Fruit fly (Drosophila melanogaster) whole organism, embryonic: ENCODE data around the gene CG31161.

Source experiments
- Atf6 ChIP-seq: fragments of 200-800 bp; sonication (Bioruptor generic); IDR thresholded peaks from 2 replicates; pipeline ENCODE4 v1.3.6; 2022; ENCODE audit warnings: missing biosample characterization, missing genetic modification characterization
- Blimp-1 ChIP-seq: fragments of 200-800 bp; sonication (Bioruptor generic); optimal IDR thresholded peaks from 3 replicates; lab custom pipeline; 2018; ENCODE audit warnings: missing biosample characterization, missing genetic modification characterization, mild to moderate bottlenecking, moderate library complexity, missing genetic modification reagents
- CG11085 ChIP-seq: fragments of 200-800 bp; sonication (Bioruptor generic); IDR thresholded peaks from 2 replicates; pipeline ENCODE4 v1.3.6; 2022; ENCODE audit warnings: missing biosample characterization, missing genetic modification characterization
- CG11456 ChIP-seq: fragments of 200-800 bp; sonication (Bioruptor generic); IDR thresholded peaks from 3 replicates; pipeline ENCODE4 v1.3.6; 2022; ENCODE audit warnings: missing biosample characterization, missing genetic modification characterization
- CG12071 ChIP-seq: fragments of 200-800 bp; sonication (Bioruptor generic); optimal IDR thresholded peaks from 3 replicates; lab custom pipeline; 2018; ENCODE audit warnings: missing biosample characterization, mild to moderate bottlenecking, missing genetic modification characterization
- CG12155 ChIP-seq: fragments of 200-800 bp; sonication (Bioruptor generic); optimal IDR thresholded peaks from 3 replicates; lab custom pipeline; 2016; ENCODE audit warnings: missing biosample characterization, missing genetic modification characterization
- CG13424 ChIP-seq: fragments of 200-800 bp; sonication (Bioruptor generic); optimal IDR thresholded peaks from 2 replicates; lab custom pipeline; 2019; ENCODE audit warnings: missing biosample characterization, mild to moderate bottlenecking, missing genetic modification characterization, moderate library complexity
- CG14860 ChIP-seq: fragments of 200-800 bp; sonication (Bioruptor generic); IDR thresholded peaks from 3 replicates; pipeline ENCODE4 v1.3.6; 2022; ENCODE audit warnings: missing biosample characterization, missing genetic modification characterization; ENCODE audit not compliant: partially characterized antibody
- CG1529 ChIP-seq: fragments of 200-800 bp; sonication (Bioruptor generic); optimal IDR thresholded peaks from 3 replicates; lab custom pipeline; 2018; ENCODE audit warnings: missing biosample characterization, missing genetic modification characterization
- CG17328 ChIP-seq: fragments of 200-800 bp; sonication (Bioruptor generic); IDR thresholded peaks from 2 replicates; pipeline ENCODE4 v1.3.6; 2022; ENCODE audit warnings: missing biosample characterization, missing genetic modification characterization
- CG17829 ChIP-seq: fragments of 200-800 bp; optimal IDR thresholded peaks from 2 replicates; lab custom pipeline; 2019; ENCODE audit warnings: missing biosample characterization, mild to moderate bottlenecking, missing genetic modification characterization, moderate library complexity
- CG2120 ChIP-seq: fragments of 200-800 bp; sonication (Bioruptor generic); optimal IDR thresholded peaks from 3 replicates; lab custom pipeline; 2016; ENCODE audit warnings: missing biosample characterization, missing genetic modification characterization
- CG30431 ChIP-seq: fragments of 200-800 bp; sonication (Bioruptor generic); optimal IDR thresholded peaks from 2 replicates; lab custom pipeline; 2017; ENCODE audit warnings: missing biosample characterization, missing genetic modification characterization
- CG33213 ChIP-seq: fragments of 200-800 bp; sonication (Bioruptor generic); optimal IDR thresholded peaks from 3 replicates; lab custom pipeline; 2016; ENCODE audit warnings: missing biosample characterization, missing genetic modification characterization
- CG4424 ChIP-seq: fragments of 200-800 bp; sonication (Bioruptor generic); optimal IDR thresholded peaks from 3 replicates; lab custom pipeline; 2016; ENCODE audit warnings: missing biosample characterization, missing genetic modification characterization
- CG4617 ChIP-seq: fragments of 200-800 bp; sonication (Bioruptor generic); optimal IDR thresholded peaks from 3 replicates; lab custom pipeline; 2016; ENCODE audit warnings: missing biosample characterization, missing genetic modification characterization, borderline replicate concordance
- CG6654 ChIP-seq: fragments of 200-800 bp; sonication (Bioruptor generic); optimal IDR thresholded peaks from 2 replicates; lab custom pipeline; 2017; ENCODE audit warnings: missing biosample characterization, mild to moderate bottlenecking, missing genetic modification characterization
- CG8089 ChIP-seq: fragments of 200-800 bp; sonication (Bioruptor generic); optimal IDR thresholded peaks from 3 replicates; lab custom pipeline; 2016; ENCODE audit warnings: missing biosample characterization, missing genetic modification characterization
- Dfd ChIP-seq, 2 experiments: fragments of >200 bp; optimal IDR thresholded peaks; 2 replicates each; lab custom pipeline; 2017; ENCODE audit warnings: missing biosample characterization in 2 of 2, missing genetic modification characterization in 2 of 2
- Dip3 ChIP-seq: fragments of 200-800 bp; sonication (Bioruptor generic); optimal IDR thresholded peaks from 3 replicates; lab custom pipeline; 2016; ENCODE audit warnings: missing biosample characterization, missing genetic modification characterization
- E2f2 ChIP-seq: fragments of 200-800 bp; sonication (Bioruptor generic); IDR thresholded peaks from 2 replicates; pipeline ENCODE4 v1.3.6; 2022; ENCODE audit warnings: missing biosample characterization, missing genetic modification characterization
- HLH54F ChIP-seq: fragments of 200-800 bp; sonication (Bioruptor generic); optimal IDR thresholded peaks from 3 replicates; lab custom pipeline; 2016; ENCODE audit warnings: missing biosample characterization, missing genetic modification characterization
- Hand ChIP-seq: fragments of 200-800 bp; sonication (Bioruptor generic); optimal IDR thresholded peaks from 2 replicates; lab custom pipeline; 2017; ENCODE audit warnings: mild to moderate bottlenecking, missing biosample characterization, missing genetic modification reagents, missing genetic modification characterization
- Hr78 ChIP-seq, 2 experiments: fragments of 200-800 bp in 1 of 2; fragments of >200 bp in 1 of 2; sonication (Bioruptor generic) in 1 of 2; optimal IDR thresholded peaks; 2 replicates each; lab custom pipeline; 2017 to 2019; ENCODE audit warnings: missing biosample characterization in 2 of 2, missing genetic modification characterization in 2 of 2, mild to moderate bottlenecking in 1 of 2, moderate library complexity in 1 of 2
- Jarid2 ChIP-seq: fragments of 200-800 bp; sonication (Bioruptor generic); optimal IDR thresholded peaks from 3 replicates; lab custom pipeline; 2017; ENCODE audit warnings: mild to moderate bottlenecking, missing biosample characterization, missing genetic modification reagents, missing genetic modification characterization
- Max ChIP-seq: fragments of 200-800 bp; sonication (Bioruptor generic); optimal IDR thresholded peaks from 2 replicates; lab custom pipeline; 2016; ENCODE audit warnings: missing biosample characterization, mild to moderate bottlenecking, missing genetic modification characterization
- Mrtf ChIP-seq: fragments of 200-800 bp; sonication (Bioruptor generic); IDR thresholded peaks from 3 replicates; pipeline ENCODE4 v1.3.6; 2022; ENCODE audit warnings: missing biosample characterization, missing genetic modification characterization
- Scr ChIP-seq: fragments of 200-800 bp; sonication (Bioruptor generic); IDR thresholded peaks from 2 replicates; pipeline ENCODE4 v1.3.6; 2022; ENCODE audit warnings: missing biosample characterization, missing genetic modification characterization; ENCODE audit not compliant: partially characterized antibody
- Usf ChIP-seq: fragments of 200-800 bp; sonication (Bioruptor generic); optimal IDR thresholded peaks from 2 replicates; lab custom pipeline; 2017; ENCODE audit warnings: missing genotype, missing biosample characterization, missing genetic modification characterization
- bab2 ChIP-seq: fragments of 200-800 bp; sonication (Bioruptor generic); optimal IDR thresholded peaks from 2 replicates; lab custom pipeline; 2016; ENCODE audit warnings: missing biosample characterization, missing genetic modification characterization
- cas ChIP-seq: fragments of 200-800 bp; sonication (Bioruptor generic); IDR thresholded peaks from 2 replicates; pipeline ENCODE4 v1.3.6; 2022; ENCODE audit warnings: missing biosample characterization, missing genetic modification characterization
- chm ChIP-seq: fragments of 200-800 bp; sonication (Bioruptor generic); IDR thresholded peaks from 2 replicates; pipeline ENCODE4 v1.3.6; 2022; ENCODE audit warnings: missing biosample characterization, missing genetic modification characterization
- dimm ChIP-seq: fragments of 200-800 bp; sonication (Bioruptor generic); IDR thresholded peaks from 2 replicates; pipeline ENCODE4 v1.3.6; 2022; ENCODE audit warnings: missing biosample characterization, missing genetic modification characterization
- emc ChIP-seq: fragments of 200-800 bp; sonication (Bioruptor generic); optimal IDR thresholded peaks from 2 replicates; lab custom pipeline; 2016; ENCODE audit warnings: missing biosample characterization, missing genetic modification characterization
- en ChIP-seq: fragments of 200-800 bp; sonication (Bioruptor generic); optimal IDR thresholded peaks from 2 replicates; lab custom pipeline; 2016; ENCODE audit warnings: missing biosample characterization, missing genetic modification characterization
- exex ChIP-seq: fragments of 200-800 bp; sonication (Bioruptor generic); optimal IDR thresholded peaks from 4 replicates; lab custom pipeline; 2018; ENCODE audit warnings: missing biosample characterization, mild to moderate bottlenecking, missing genetic modification characterization, moderate library complexity
- gcm ChIP-seq: fragments of 200-800 bp; sonication (Bioruptor generic); optimal IDR thresholded peaks from 2 replicates; lab custom pipeline; 2019; ENCODE audit warnings: missing biosample characterization, mild to moderate bottlenecking, missing genetic modification characterization, moderate library complexity
- gt ChIP-seq: fragments of 200-800 bp; sonication (Bioruptor generic); IDR thresholded peaks from 2 replicates; pipeline ENCODE4 v1.3.6; 2022; ENCODE audit warnings: missing biosample characterization, missing genetic modification characterization
- inv ChIP-seq: fragments of 200-800 bp; sonication (Bioruptor generic); IDR thresholded peaks from 2 replicates; pipeline ENCODE4 v1.3.6; 2022; ENCODE audit warnings: missing biosample characterization, missing genetic modification characterization; ENCODE audit not compliant: partially characterized antibody
- lilli ChIP-seq: fragments of 200-800 bp; sonication (Bioruptor generic); optimal IDR thresholded peaks from 3 replicates; lab custom pipeline; 2016; ENCODE audit warnings: missing biosample characterization, missing genetic modification characterization
- onecut ChIP-seq: fragments of 200-800 bp; sonication (Bioruptor generic); IDR thresholded peaks from 2 replicates; pipeline ENCODE4 v1.3.6; 2022; ENCODE audit warnings: missing biosample characterization, missing genetic modification characterization
- pita ChIP-seq: fragments of 200-800 bp; sonication (Bioruptor generic); optimal IDR thresholded peaks from 2 replicates; lab custom pipeline; 2017; ENCODE audit warnings: missing biosample characterization, mild to moderate bottlenecking, missing genetic modification characterization
- ranshi ChIP-seq: fragments of 200-800 bp; sonication (Bioruptor generic); IDR thresholded peaks from 2 replicates; pipeline ENCODE4 v1.3.6; 2022; ENCODE audit warnings: missing biosample characterization, missing genetic modification characterization
- row ChIP-seq: fragments of 200-800 bp; sonication (Bioruptor generic); IDR thresholded peaks from 3 replicates; pipeline ENCODE4 v1.3.6; 2022; ENCODE audit warnings: missing biosample characterization, missing genetic modification characterization
- sc ChIP-seq, 3 experiments: fragments of >200 bp in 2 of 3; fragments of 200-800 bp in 1 of 3; sonication (Bioruptor generic) in 1 of 3; optimal IDR thresholded peaks; 2 replicates in 2 of 3; 3 replicates in 1 of 3; lab custom pipeline; 2017; ENCODE audit warnings: mild to moderate bottlenecking in 1 of 3, missing biosample characterization in 1 of 3, missing genetic modification characterization in 1 of 3, missing genetic modification reagents in 1 of 3
- sd ChIP-seq: fragments of 200-800 bp; sonication (Bioruptor generic); optimal IDR thresholded peaks from 3 replicates; lab custom pipeline; 2018; ENCODE audit warnings: missing biosample characterization, mild to moderate bottlenecking, missing genetic modification characterization, moderate library complexity
- sens-2 ChIP-seq: fragments of 200-800 bp; sonication (Bioruptor generic); IDR thresholded peaks from 2 replicates; pipeline ENCODE4 v1.3.6; 2022; ENCODE audit warnings: missing biosample characterization, missing genetic modification characterization
- ssp ChIP-seq: fragments of 200-800 bp; sonication (Bioruptor generic); IDR thresholded peaks from 2 replicates; pipeline ENCODE4 v1.3.6; 2022; ENCODE audit warnings: missing biosample characterization, missing genetic modification characterization
- tap ChIP-seq: fragments of 200-800 bp; optimal IDR thresholded peaks from 3 replicates; lab custom pipeline; 2019; ENCODE audit warnings: missing biosample characterization, mild to moderate bottlenecking, missing genetic modification characterization, moderate library complexity
- unpg ChIP-seq: fragments of 200-800 bp; sonication (Bioruptor generic); optimal IDR thresholded peaks from 3 replicates; lab custom pipeline; 2018; ENCODE audit warnings: missing biosample characterization, mild to moderate bottlenecking, missing genetic modification characterization, moderate library complexity
- zfh1 ChIP-seq: fragments of 200-800 bp; sonication (Bioruptor generic); IDR thresholded peaks from 3 replicates; pipeline ENCODE4 v1.3.6; 2022; ENCODE audit warnings: missing biosample characterization, missing genetic modification characterization

CG31161 gene

dm6 chr3R:22624737-22625136 lies 8.4 kb downstream of the CG31161 start (continued):
- TF ChIP-seq CG12155 (peak; percentile 43), ranshi (peak; percentile 67), CG14860 (GFP tag; lab: Robert Waterston, UW) (no peak), bab2 (GFP tag; lab: Kevin White, UChicago) (peak; percentile 64), Jarid2 (GFP tag; lab: Kevin White, UChicago) (no peak), Hr78 (GFP tag; optimal IDR thresholded peaks at IDR 0.05; lab: Kevin White, UChicago) (no peak), unpg (GFP tag; lab: Kevin White, UChicago) (peak; percentile 74), zfh1 (GFP tag; lab: Robert Waterston, UW) (peak; percentile 79), CG33213 (GFP tag; lab: Kevin White, UChicago) (peak; percentile 56), Scr (GFP tag; lab: Robert Waterston, UW) (no peak), sc (optimal IDR thresholded peaks at IDR 0.05; lab: Kevin White, UChicago) (no peak), sc (GFP tag; optimal IDR thresholded peaks at IDR 0.05; lab: Kevin White, UChicago) (peak; percentile 35), CG12071 (GFP tag; lab: Kevin White, UChicago) (peak; percentile 62), CG4424 (GFP tag; lab: Kevin White, UChicago) (peak; percentile 77), cas (GFP tag; lab: Robert Waterston, UW) (no peak), Atf6 (GFP tag; lab: Robert Waterston, UW) (peak; percentile 60; the same call in 1 of the 2 replicates), sens-2 (peak; percentile 75), Dip3 (GFP tag; lab: Kevin White, UChicago) (peak; percentile 3), inv (GFP tag; lab: Robert Waterston, UW) (no peak), CG4617 (GFP tag; lab: Kevin White, UChicago) (no peak), CG17829 (tag; lab: Kevin White, UChicago) (peak; percentile 68), pita (no peak), Dfd (GFP tag; optimal IDR thresholded peaks at IDR 0.05; lab: Kevin White, UChicago) (no peak), en (GFP tag; lab: Kevin White, UChicago) (peak; percentile 3), Mrtf (peak; percentile 61; the same call in 1 of the 3 replicates), row (peak; percentile 80), CG17328 (GFP tag; lab: Robert Waterston, UW) (peak; percentile 86), CG1529 (GFP tag; lab: Kevin White, UChicago) (no peak), dimm (peak; percentile 67), gcm (GFP tag; lab: Kevin White, UChicago) (peak; percentile 54), CG6654 (GFP tag; lab: Kevin White, UChicago) (no peak), emc (no peak), HLH54F (peak; percentile 29), E2f2 (GFP tag; lab: Robert Waterston, UW) (peak; percentile 49), sd (tag; lab: Kevin White, UChicago) (no peak), lilli (GFP tag; lab: Kevin White, UChicago) (peak; percentile 53), CG11085 (GFP tag; lab: Robert Waterston, UW) (no peak), CG8089 (GFP tag; lab: Kevin White, UChicago) (peak; percentile 44), onecut (GFP tag; lab: Robert Waterston, UW) (peak; percentile 51), Blimp-1 (GFP tag; lab: Kevin White, UChicago) (peak; percentile 72), gt (GFP tag; lab: Robert Waterston, UW) (0 out of 2 replicates have a peak, but pooled peaks have one; percentile 11), CG13424 (tag; lab: Kevin White, UChicago) (peak; percentile 58), CG30431 (GFP tag; lab: Kevin White, UChicago) (no peak), chm (GFP tag; lab: Robert Waterston, UW) (no peak; the same call in 1 of the 2 replicates), Usf (GFP tag; lab: Kevin White, UChicago) (no peak), exex (no peak), CG2120 (GFP tag; lab: Kevin White, UChicago) (peak; percentile 46), Max (peak; percentile 54), CG11456 (GFP tag; lab: Robert Waterston, UW) (peak; percentile 69; the same call in 1 of the 3 replicates), ssp (GFP tag; lab: Robert Waterston, UW) (peak; percentile 61), tap (tag; lab: Kevin White, UChicago) (no peak), Hand (GFP tag; lab: Kevin White, UChicago) (no peak)
